Worm (Caenorhabditis elegans) whole organism, L1 larva: ENCODE results near the gene arrd-7.

Source experiments
- aly-2 ChIP-seq: fragments of 150-350 bp; optimal IDR thresholded peaks from 2 replicates; lab custom pipeline; 2014; ENCODE audit warnings: missing biosample characterization, missing genetic modification characterization
- ceh-63 ChIP-seq: fragments of 200-800 bp; sonication (Bioruptor generic); optimal IDR thresholded peaks from 2 replicates; lab custom pipeline; 2018; ENCODE audit warnings: mild to moderate bottlenecking, missing genetic modification characterization, missing compliant biosample characterization

ce11 chrII:12053486-12053885, 8.9 kb downstream of the arrd-7 start:
- TF ChIP-seq aly-2 = no peak
- no peak for TF ChIP-seq ceh-63
